Worm (Caenorhabditis elegans) whole organism, L4/young adult: Measurements from ENCODE around the gene pqn-71.

Experiments
- W03F9.2 ChIP-seq: fragments of 150-350 bp; optimal IDR thresholded peaks from 2 replicates; lab custom pipeline; 2014; ENCODE audit warnings: missing biosample characterization, missing genetic modification characterization
- dao-5 ChIP-seq: sonication (generic microtip); optimal IDR thresholded peaks from 2 replicates; lab custom pipeline; 2016; ENCODE audit warnings: missing genotype, missing genetic modification characterization, moderate library complexity, missing compliant biosample characterization
- him-1 ChIP-seq: sonication (generic microtip); optimal IDR thresholded peaks from 2 replicates; lab custom pipeline; 2016; ENCODE audit warnings: missing genotype, missing genetic modification reagents, missing genetic modification characterization, missing compliant biosample characterization

The pqn-71 gene

ce11 chrV:15444615-15445014 is 20.9 kb upstream of the pqn-71 start, which contains the start of gene T26H5.9:
Gene T26H5.9, plus strand, starts transcription at chrV:15444916.
- TF ChIP-seq W03F9.2 (tag; lab: Kevin White, UChicago) (no peak), him-1 (tag; lab: Kevin White, UChicago) (no peak), dao-5 (tag; lab: Kevin White, UChicago) (no peak)

- TF ChIP-seq dao-5 (tag; lab: Kevin White, UChicago) (no peak), W03F9.2 (tag; lab: Kevin White, UChicago) (no peak), him-1 (tag; lab: Kevin White, UChicago) (no peak)
Measured at ce11 chrV:15445437-15445836, 20.0 kb upstream of the pqn-71 start, which contains the start of gene srh-239. Gene srh-239, plus strand, starts transcription at chrV:15445737.

- TF ChIP-seq W03F9.2 (tag; lab: Kevin White, UChicago) (no peak), him-1 (tag; lab: Kevin White, UChicago) (no peak), dao-5 (tag; lab: Kevin White, UChicago) (no peak)
Measured at ce11 chrV:15448408-15448807, 17.1 kb upstream of the pqn-71 start, which contains the start of gene T26H5.4. Gene T26H5.4, minus strand, starts transcription at chrV:15448701.

- TF ChIP-seq dao-5 (tag; lab: Kevin White, UChicago) (no peak), W03F9.2 (tag; lab: Kevin White, UChicago) (no peak), him-1 (tag; lab: Kevin White, UChicago) (no peak)
Measured at ce11 chrV:15448865-15449264, 16.6 kb upstream of the pqn-71 start, which contains the start of gene T26H5.14. Gene T26H5.14, plus strand, starts transcription at chrV:15449165.

ce11 chrV:15451421-15451820 is 14.1 kb upstream of the pqn-71 start, which contains the start of gene srw-33:
Gene srw-33, minus strand, starts transcription at chrV:15451521.
- TF ChIP-seq W03F9.2 (tag; lab: Kevin White, UChicago): no peak

- no peak for TF ChIP-seq W03F9.2 (tag; lab: Kevin White, UChicago)
- no peak for TF ChIP-seq him-1 (tag; lab: Kevin White, UChicago)
- TF ChIP-seq dao-5 (tag; lab: Kevin White, UChicago): no peak
Measured at ce11 chrV:15454322-15454721, 11.2 kb upstream of the pqn-71 start.

ce11 chrV:15459088-15459487 is 6.4 kb upstream of the pqn-71 start, which contains the start of gene str-71:
Gene str-71, minus strand, starts transcription at chrV:15459188.
- TF ChIP-seq him-1 (tag; lab: Kevin White, UChicago) (no peak), W03F9.2 (tag; lab: Kevin White, UChicago) (no peak), dao-5 (tag; lab: Kevin White, UChicago) (no peak)

- TF ChIP-seq him-1 (tag; lab: Kevin White, UChicago) (no peak), W03F9.2 (tag; lab: Kevin White, UChicago) (no peak), dao-5 (tag; lab: Kevin White, UChicago) (no peak)
Measured at ce11 chrV:15464402-15464801, 1.1 kb upstream of the pqn-71 start, which contains the start of gene rocf-1. Gene rocf-1, minus strand, starts transcription at chrV:15464502.

ce11 chrV:15466017-15466416 is 540 bp downstream of the pqn-71 start:
- TF ChIP-seq him-1 (tag; lab: Kevin White, UChicago) (no peak), W03F9.2 (tag; lab: Kevin White, UChicago) (no peak), dao-5 (tag; lab: Kevin White, UChicago) (no peak)

- TF ChIP-seq W03F9.2 (tag; lab: Kevin White, UChicago) (no peak), dao-5 (tag; lab: Kevin White, UChicago) (no peak), him-1 (tag; lab: Kevin White, UChicago) (no peak)
Measured at ce11 chrV:15466719-15467118, 1.2 kb downstream of the pqn-71 start.

- TF ChIP-seq him-1 (tag; lab: Kevin White, UChicago) (no peak), W03F9.2 (tag; lab: Kevin White, UChicago) (no peak), dao-5 (tag; lab: Kevin White, UChicago) (no peak)
Measured at ce11 chrV:15471029-15471428, 5.6 kb downstream of the pqn-71 start, which contains the start of gene dpf-1. Gene dpf-1, plus strand, starts transcription at chrV:15471329.

- no peak for TF ChIP-seq dao-5 (tag; lab: Kevin White, UChicago)
- TF ChIP-seq W03F9.2 (tag; lab: Kevin White, UChicago): no peak
- no peak for TF ChIP-seq him-1 (tag; lab: Kevin White, UChicago)
Measured at ce11 chrV:15478597-15478996, 13.1 kb downstream of the pqn-71 start, which contains the start of gene C06B8.2. Gene C06B8.2, minus strand, starts transcription at chrV:15478749.

ce11 chrV:15479107-15479506 is 13.6 kb downstream of the pqn-71 start:
- no peak for TF ChIP-seq dao-5 (tag; lab: Kevin White, UChicago)
- no peak for TF ChIP-seq W03F9.2 (tag; lab: Kevin White, UChicago)
- TF ChIP-seq him-1 (tag; lab: Kevin White, UChicago): no peak

ce11 chrV:15479825-15480224 is 14.3 kb downstream of the pqn-71 start:
- TF ChIP-seq dao-5 (tag; lab: Kevin White, UChicago): no peak
- TF ChIP-seq W03F9.2 (tag; lab: Kevin White, UChicago): no peak
